Fruit fly (Drosophila melanogaster): Measurements from ENCODE around the gene CG14292.

The CG14292 gene

dm6 chr3R:18923208-18923761, 17.8 kb upstream of the CG14292 start (continued):
- TF ChIP-seq CG17568 (GFP tag; optimal IDR thresholded peaks at IDR 0.05) (no peak), crp (GFP tag; optimal IDR thresholded peaks at IDR 0.05) (peak in 1 of 2 experiments; percentile 12), Sox100B (GFP tag; optimal IDR thresholded peaks at IDR 0.05) (peak; percentile 11), chm (GFP tag; IDR thresholded peaks at IDR 0.05) (no peak)

- no peak for TF ChIP-seq CG2202 (tag; optimal IDR thresholded peaks at IDR 0.05)
- TF ChIP-seq sim (GFP tag; IDR thresholded peaks at IDR 0.05): no peak
- TF ChIP-seq CG7786 (GFP tag; optimal IDR thresholded peaks at IDR 0.05): no peak
- TF ChIP-seq gsb (GFP tag; IDR thresholded peaks at IDR 0.05): no peak
- no peak for TF ChIP-seq aop (GFP tag; IDR thresholded peaks at IDR 0.05)
- no peak for TF ChIP-seq ara (GFP tag; IDR thresholded peaks at IDR 0.05)
- TF ChIP-seq CG12071 (GFP tag; optimal IDR thresholded peaks at IDR 0.05): no peak
- no peak for TF ChIP-seq Hmx (GFP tag; optimal IDR thresholded peaks at IDR 0.05)
- TF ChIP-seq CG2678 (tag; optimal IDR thresholded peaks at IDR 0.05): peak; percentile 26
- TF ChIP-seq CG11085 (GFP tag; IDR thresholded peaks at IDR 0.05): no peak
- TF ChIP-seq cwo (GFP tag; optimal IDR thresholded peaks at IDR 0.05): peak; percentile 91
- TF ChIP-seq Bgb (GFP tag; IDR thresholded peaks at IDR 0.05; ENCODE audit: partially characterized antibody): no peak
- no peak for TF ChIP-seq sisA (GFP tag; IDR thresholded peaks at IDR 0.05)
- TF ChIP-seq HLH4C (GFP tag; IDR thresholded peaks at IDR 0.05; ENCODE audit: partially characterized antibody): no peak
- peak; percentile 58 for TF ChIP-seq CG12769 (tag; optimal IDR thresholded peaks at IDR 0.05)
- peak; percentile 37; the same call in 1 of the 2 replicates for TF ChIP-seq amos (GFP tag; IDR thresholded peaks at IDR 0.05; ENCODE audit: partially characterized antibody)
- TF ChIP-seq HLH3B (GFP tag; IDR thresholded peaks at IDR 0.05): no peak
- peak; percentile 69; the same call in 2 of the 3 replicates for TF ChIP-seq CG6175 (GFP tag; IDR thresholded peaks at IDR 0.05)
- TF ChIP-seq Med (GFP tag): peak; percentile 82
- peak in 1 of 2 experiments; percentile 19 for TF ChIP-seq Eip74EF (GFP tag; optimal IDR thresholded peaks at IDR 0.05)
- no peak for TF ChIP-seq run (tag; optimal IDR thresholded peaks at IDR 0.05)
- no peak for TF ChIP-seq row (GFP tag; IDR thresholded peaks at IDR 0.05)
- TF ChIP-seq Gsc (GFP tag; IDR thresholded peaks at IDR 0.05): no peak
- no peak for TF ChIP-seq schlank (tag; optimal IDR thresholded peaks at IDR 0.05)
- no peak for TF ChIP-seq ab (GFP tag; optimal IDR thresholded peaks at IDR 0.05)
- TF ChIP-seq unpg (GFP tag; optimal IDR thresholded peaks at IDR 0.05): no peak
- no peak for TF ChIP-seq CG17359 (tag; optimal IDR thresholded peaks at IDR 0.05)
- no peak for TF ChIP-seq Neu2 (GFP tag; optimal IDR thresholded peaks at IDR 0.05; ENCODE audit: borderline replicate concordance)
- no peak for TF ChIP-seq CG17328 (GFP tag; IDR thresholded peaks at IDR 0.05)
- no peak for TF ChIP-seq CG17361 (GFP tag; IDR thresholded peaks at IDR 0.05)
- no peak for TF ChIP-seq CG43689 (GFP tag; IDR thresholded peaks at IDR 0.05)
- TF ChIP-seq CG10565 (GFP tag; optimal IDR thresholded peaks at IDR 0.05): no peak
- peak; percentile 12 for TF ChIP-seq tx (GFP tag; optimal IDR thresholded peaks at IDR 0.05)
- no peak for TF ChIP-seq ems (GFP tag; optimal IDR thresholded peaks at IDR 0.05)
- TF ChIP-seq dan (GFP tag; IDR thresholded peaks at IDR 0.05): no peak
- TF ChIP-seq CG3838 (GFP tag; optimal IDR thresholded peaks at IDR 0.05): no peak
- TF ChIP-seq Blimp-1 (GFP tag; optimal IDR thresholded peaks at IDR 0.05): no peak
- TF ChIP-seq vnd (GFP tag; IDR thresholded peaks at IDR 0.05; ENCODE audit: partially characterized antibody): no peak
- TF ChIP-seq CG18262 (tag; optimal IDR thresholded peaks at IDR 0.05): no peak
- TF ChIP-seq NK7.1 (GFP tag; optimal IDR thresholded peaks at IDR 0.05): no peak
- TF ChIP-seq CG9932 (GFP tag; IDR thresholded peaks at IDR 0.05): 0 out of 2 replicates have a peak, but pooled peaks have one; percentile 25
- TF ChIP-seq H2.0 (GFP tag; IDR thresholded peaks at IDR 0.05): no peak
- no peak for TF ChIP-seq vvl (GFP tag; IDR thresholded peaks at IDR 0.05)
- no peak for TF ChIP-seq CG17802 (tag; optimal IDR thresholded peaks at IDR 0.05)
- TF ChIP-seq CG3163 (GFP tag; optimal IDR thresholded peaks at IDR 0.05): no peak
These were observed 13.5 kb upstream of the CG14292 start for dm6 chr3R:18918872-18919339.
